Worm (Caenorhabditis elegans) whole organism, L4/young adult: ENCODE data around the gene eel-1.

ENCODE experiments used
- W03F9.2 ChIP-seq: fragments of 150-350 bp; optimal IDR thresholded peaks from 2 replicates; lab custom pipeline; 2014; ENCODE audit warnings: missing biosample characterization, missing genetic modification characterization
- dao-5 ChIP-seq: sonication (generic microtip); optimal IDR thresholded peaks from 2 replicates; lab custom pipeline; 2016; ENCODE audit warnings: missing genotype, missing genetic modification characterization, moderate library complexity, missing compliant biosample characterization
- him-1 ChIP-seq: sonication (generic microtip); optimal IDR thresholded peaks from 2 replicates; lab custom pipeline; 2016; ENCODE audit warnings: missing genotype, missing genetic modification reagents, missing genetic modification characterization, missing compliant biosample characterization

DNA sequence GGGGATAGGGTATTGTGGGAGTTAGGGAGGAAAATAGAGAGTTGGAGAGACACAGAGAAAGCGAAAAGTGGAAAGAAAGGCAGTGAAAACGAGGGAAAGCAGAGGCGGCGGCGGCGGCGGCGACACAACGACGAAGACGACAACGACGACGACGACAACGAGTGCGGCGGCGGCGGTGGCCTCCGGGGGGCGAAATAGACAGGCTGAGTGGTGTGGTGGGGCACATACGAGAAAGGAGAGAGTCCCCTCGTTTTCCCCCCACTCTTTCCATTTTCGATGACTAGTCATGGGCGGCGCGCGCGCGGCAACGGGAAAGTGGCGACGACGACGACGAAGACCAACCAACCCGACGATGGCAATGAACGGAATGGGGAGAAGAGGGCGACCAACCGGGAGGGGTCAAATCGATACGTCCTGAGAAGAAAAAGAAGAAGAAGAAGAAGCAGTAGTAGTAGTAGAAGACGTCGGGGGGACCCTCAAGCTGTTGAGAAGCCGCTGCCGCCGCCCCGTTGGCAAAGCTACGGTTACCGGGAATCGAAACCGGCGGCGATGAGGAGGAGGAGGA lies 51.2 kb downstream of the eel-1 start:
- TF ChIP-seq dao-5 (tag; lab: Kevin White, UChicago) (no peak), him-1 (tag; lab: Kevin White, UChicago) (peak; percentile 77), W03F9.2 (no peak)
